Worm (Caenorhabditis elegans) whole organism, L4/young adult: Measurements from ENCODE around the gene str-256.

Experiments
- W03F9.2 ChIP-seq: fragments of 150-350 bp; optimal IDR thresholded peaks from 2 replicates; lab custom pipeline; 2014; ENCODE audit warnings: missing biosample characterization, missing genetic modification characterization
- dao-5 ChIP-seq: sonication (generic microtip); optimal IDR thresholded peaks from 2 replicates; lab custom pipeline; 2016; ENCODE audit warnings: missing genotype, missing genetic modification characterization, moderate library complexity, missing compliant biosample characterization
- him-1 ChIP-seq: sonication (generic microtip); optimal IDR thresholded peaks from 2 replicates; lab custom pipeline; 2016; ENCODE audit warnings: missing genotype, missing genetic modification reagents, missing genetic modification characterization, missing compliant biosample characterization

- TF ChIP-seq him-1 (tag; lab: Kevin White, UChicago): no peak
- TF ChIP-seq W03F9.2 (tag; lab: Kevin White, UChicago): no peak
- no peak for TF ChIP-seq dao-5 (tag; lab: Kevin White, UChicago)
Measured at ce11 chrV:500535-500934, 595 bp downstream of the str-256 start.
